Worm (Caenorhabditis elegans): Measurements from ENCODE around the gene nhr-3.

The nhr-3 gene

DNA sequence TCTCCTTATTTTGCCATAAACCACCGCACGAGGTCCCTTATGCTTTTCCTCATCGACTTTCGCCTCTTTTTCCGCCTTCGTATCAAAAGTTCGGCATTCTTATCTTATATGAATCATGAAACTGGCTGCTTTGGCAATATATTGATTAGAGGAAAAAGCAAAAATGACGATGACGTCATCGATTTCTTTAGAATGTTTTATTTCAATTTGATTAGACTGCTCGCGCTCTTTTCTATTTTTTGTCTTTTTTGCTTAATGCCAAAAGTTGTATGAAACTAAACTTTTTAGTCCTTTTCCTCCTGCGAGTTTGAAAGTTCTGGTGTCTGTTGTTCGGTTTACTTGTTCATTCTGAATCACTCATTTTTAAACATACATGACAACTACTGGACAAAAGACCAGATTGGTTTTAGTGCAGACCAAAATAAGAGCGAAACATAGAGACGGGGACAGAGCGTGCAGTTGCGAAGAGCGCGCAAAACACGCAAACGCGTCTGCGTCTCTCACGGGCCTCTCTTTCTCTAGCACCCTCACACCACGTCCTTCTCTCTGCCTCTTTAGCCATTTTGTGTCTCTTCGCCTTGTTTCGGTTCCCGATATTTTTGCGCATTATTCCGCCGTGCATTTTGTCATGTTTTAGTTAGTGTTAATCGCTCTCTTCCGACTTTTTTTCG is 51.9 kb downstream of the nhr-3 start:
- TF ChIP-seq unc-62 (GFP tag; optimal IDR thresholded peaks at IDR 0.05): no peak
